Worm (Caenorhabditis elegans) whole organism, L4 larva: ENCODE measurements around the gene del-9.

Experiments used
- F49E8.2 ChIP-seq: sonication (generic microtip); optimal IDR thresholded peaks from 2 replicates; lab custom pipeline; 2016; ENCODE audit warnings: missing compliant biosample characterization, mild to moderate bottlenecking, missing genetic modification characterization, borderline replicate concordance
- Y75B8A.6 ChIP-seq: fragments of 200-800 bp; sonication (Bioruptor generic); IDR thresholded peaks from 2 replicates; pipeline ENCODE4 v1.3.6; 2022; ENCODE audit warnings: missing genetic modification reagents, missing genetic modification characterization, missing compliant biosample characterization
- attf-4 ChIP-seq: sonication (generic microtip); optimal IDR thresholded peaks from 3 replicates; lab custom pipeline; 2017; ENCODE audit warnings: missing biosample characterization, missing genetic modification characterization
- ceh-32 ChIP-seq: sonication (generic microtip); optimal IDR thresholded peaks from 2 replicates; lab custom pipeline; 2016; ENCODE audit warnings: mild to moderate bottlenecking, missing genetic modification characterization, missing compliant biosample characterization; ENCODE audit not compliant: poor library complexity
- ctbp-1 ChIP-seq: fragments of 200-800 bp; sonication (Bioruptor generic); IDR thresholded peaks from 2 replicates; pipeline ENCODE4 v1.3.6; 2022; ENCODE audit warnings: missing genetic modification reagents, missing genetic modification characterization, missing compliant biosample characterization
- daf-16 ChIP-seq, 3 experiments: sonication (generic microtip); optimal IDR thresholded peaks; 2 replicates each; lab custom pipeline; 2016 to 2017; ENCODE audit warnings: missing genetic modification characterization in 3 of 3, missing genetic modification reagents in 3 of 3, mild to moderate bottlenecking in 2 of 3, missing compliant biosample characterization in 2 of 3, missing biosample characterization in 1 of 3, moderate library complexity in 1 of 3
- dmd-6 ChIP-seq: fragments of 200-800 bp; sonication (Bioruptor generic); IDR thresholded peaks from 2 replicates; pipeline ENCODE4 v1.3.6; 2022; ENCODE audit warnings: missing genetic modification reagents, missing genetic modification characterization, missing compliant biosample characterization
- dmd-8 ChIP-seq: fragments of 200-800 bp; sonication (Bioruptor generic); IDR thresholded peaks from 2 replicates; pipeline ENCODE4 v1.3.6; 2022; ENCODE audit warnings: missing genetic modification characterization, missing compliant biosample characterization
- dve-1 ChIP-seq: sonication (generic microtip); optimal IDR thresholded peaks from 2 replicates; lab custom pipeline; 2017; ENCODE audit warnings: antibody characterized with exemption, mild to moderate bottlenecking, missing genetic modification characterization, missing compliant biosample characterization; ENCODE audit not compliant: insufficient read depth
- fkh-10 ChIP-seq: fragments of 150-350 bp; optimal IDR thresholded peaks from 2 replicates; lab custom pipeline; 2014; ENCODE audit warnings: missing biosample characterization, missing genetic modification reagents, missing genetic modification characterization
- fos-1 ChIP-seq: fragments of 150-350 bp; optimal IDR thresholded peaks from 2 replicates; lab custom pipeline; 2014; ENCODE audit warnings: missing biosample characterization, missing genetic modification characterization
- hlh-11 ChIP-seq: fragments of 200-800 bp; sonication (Bioruptor generic); optimal IDR thresholded peaks from 2 replicates; lab custom pipeline; 2018; ENCODE audit warnings: mild to moderate bottlenecking, missing genetic modification characterization, missing compliant biosample characterization
- lin-13 ChIP-seq: fragments of 150-350 bp; optimal IDR thresholded peaks from 2 replicates; lab custom pipeline; 2014; ENCODE audit warnings: missing biosample characterization, missing genetic modification reagents, missing genetic modification characterization
- lin-15B ChIP-seq: fragments of 150-350 bp; sonication (generic microtip); optimal IDR thresholded peaks from 3 replicates; lab custom pipeline; 2014; ENCODE audit warnings: missing biosample characterization, missing genetic modification characterization
- lin-38 ChIP-seq: fragments of 200-800 bp; sonication (Bioruptor generic); IDR thresholded peaks from 2 replicates; pipeline ENCODE4 v1.3.6; 2022; ENCODE audit warnings: missing genetic modification reagents, missing genetic modification characterization, missing compliant biosample characterization
- lin-39 ChIP-seq: fragments of 150-350 bp; optimal IDR thresholded peaks from 2 replicates; lab custom pipeline; 2014; ENCODE audit warnings: missing biosample characterization, missing genetic modification reagents, missing genetic modification characterization
- madf-9 ChIP-seq: fragments of 200-800 bp; sonication (Bioruptor generic); conservative IDR thresholded peaks from 2 replicates; pipeline ENCODE4 v1.3.6; 2022; ENCODE audit warnings: missing genetic modification reagents, missing genetic modification characterization, missing compliant biosample characterization
- mdt-29 ChIP-seq: fragments of 200-800 bp; sonication (Bioruptor generic); IDR thresholded peaks from 2 replicates; pipeline ENCODE4 v1.3.6; 2022; ENCODE audit warnings: missing genetic modification reagents, missing genetic modification characterization, missing compliant biosample characterization
- mes-2 ChIP-seq: sonication (generic microtip); optimal IDR thresholded peaks from 2 replicates; lab custom pipeline; 2016; ENCODE audit warnings: missing genotype, mild to moderate bottlenecking, missing genetic modification characterization, missing compliant biosample characterization; ENCODE audit not compliant: poor library complexity, severe bottlenecking
- nhr-10 ChIP-seq: fragments of 150-350 bp; optimal IDR thresholded peaks from 2 replicates; lab custom pipeline; 2014; ENCODE audit warnings: missing biosample characterization, missing genetic modification characterization
- nhr-102 ChIP-seq: sonication (generic microtip); optimal IDR thresholded peaks from 2 replicates; lab custom pipeline; 2016; ENCODE audit warnings: mild to moderate bottlenecking, missing genetic modification characterization, moderate library complexity, missing compliant biosample characterization
- nhr-237 ChIP-seq: sonication (generic microtip); optimal IDR thresholded peaks from 2 replicates; lab custom pipeline; 2017; ENCODE audit warnings: missing biosample characterization, missing genetic modification characterization
- nhr-25 ChIP-seq: sonication (generic microtip); optimal IDR thresholded peaks from 2 replicates; lab custom pipeline; 2017; ENCODE audit warnings: missing genetic modification characterization, mild to moderate bottlenecking, missing compliant biosample characterization, antibody characterized with exemption, moderate library complexity, borderline replicate concordance; ENCODE audit not compliant: insufficient read depth
- nhr-28 ChIP-seq: fragments of 150-350 bp; optimal IDR thresholded peaks from 2 replicates; lab custom pipeline; 2014; ENCODE audit warnings: missing biosample characterization, missing genetic modification characterization
- nhr-41 ChIP-seq: fragments of 200-800 bp; sonication (Bioruptor generic); IDR thresholded peaks from 2 replicates; pipeline ENCODE4 v1.3.6; 2022; ENCODE audit warnings: missing genetic modification reagents, missing genetic modification characterization, missing compliant biosample characterization
- nhr-42 ChIP-seq: fragments of 200-800 bp; sonication (Bioruptor generic); IDR thresholded peaks from 2 replicates; pipeline ENCODE4 v1.3.6; 2022; ENCODE audit warnings: missing genetic modification characterization, missing compliant biosample characterization
- nhr-76 ChIP-seq: fragments of 150-350 bp; optimal IDR thresholded peaks from 2 replicates; lab custom pipeline; 2014; ENCODE audit warnings: missing biosample characterization, missing genetic modification characterization
- pqm-1 ChIP-seq: sonication (generic microtip); optimal IDR thresholded peaks from 2 replicates; lab custom pipeline; 2017; ENCODE audit warnings: missing biosample characterization, missing genetic modification characterization
- rbr-2 ChIP-seq: sonication (generic microtip); optimal IDR thresholded peaks from 2 replicates; lab custom pipeline; 2016; ENCODE audit warnings: missing genotype, missing genetic modification characterization, missing compliant biosample characterization
- set-16 ChIP-seq: fragments of 200-800 bp; sonication (Bioruptor generic); IDR thresholded peaks from 2 replicates; pipeline ENCODE4 v1.3.6; 2022; ENCODE audit warnings: missing genetic modification reagents, missing genetic modification characterization, missing compliant biosample characterization
- skn-1 ChIP-seq: fragments of 150-350 bp; optimal IDR thresholded peaks from 2 replicates; lab custom pipeline; 2014; ENCODE audit warnings: missing biosample characterization, missing genetic modification characterization
- snpc-1.2 ChIP-seq: fragments of 200-800 bp; sonication (Bioruptor generic); IDR thresholded peaks from 2 replicates; pipeline ENCODE4 v1.3.6; 2022; ENCODE audit warnings: missing genetic modification reagents, missing genetic modification characterization, missing compliant biosample characterization
- unc-62 ChIP-seq, 3 experiments: fragments of 150-350 bp in 1 of 3; sonication (generic microtip); optimal IDR thresholded peaks in 2 of 3; peaks in 1 of 3; 1 replicate in 1 of 3; 2 replicates in 2 of 3; lab custom pipeline; 2014 to 2017; ENCODE audit warnings: missing biosample characterization in 3 of 3, missing genetic modification characterization in 3 of 3, missing genetic modification reagents in 3 of 3, missing genotype in 1 of 3
- zfp-3 ChIP-seq: fragments of 200-800 bp; sonication (Bioruptor generic); conservative IDR thresholded peaks from 2 replicates; pipeline ENCODE4 v1.3.6; 2022; ENCODE audit warnings: missing genetic modification reagents, missing genetic modification characterization, missing compliant biosample characterization
- zip-11 ChIP-seq: fragments of 200-800 bp; sonication (Bioruptor generic); IDR thresholded peaks from 2 replicates; pipeline ENCODE4 v1.3.6; 2022; ENCODE audit warnings: missing genetic modification characterization, missing compliant biosample characterization
- ztf-11 ChIP-seq: fragments of 150-350 bp; optimal IDR thresholded peaks from 2 replicates; lab custom pipeline; 2014; ENCODE audit warnings: missing biosample characterization, missing genetic modification characterization

Gene del-9

DNA sequence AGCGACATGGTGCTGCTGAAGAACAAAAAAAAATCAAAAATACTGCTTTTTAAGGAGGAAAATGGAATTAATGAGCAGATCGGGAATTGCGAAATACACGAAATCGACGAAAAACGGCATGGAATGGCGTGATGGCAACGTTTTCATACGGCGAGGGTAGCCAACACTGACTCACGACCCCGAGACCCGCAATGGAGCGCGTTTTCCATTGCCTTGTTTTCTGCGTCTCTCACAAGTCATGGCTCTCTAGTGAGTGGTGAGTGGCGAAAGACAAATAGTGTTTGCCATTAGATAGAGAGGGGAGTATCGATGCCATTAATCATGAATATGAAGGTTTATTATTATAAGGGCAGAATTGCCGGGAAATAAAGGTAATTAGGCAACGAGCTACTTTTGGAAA, 11.4 kb downstream of the del-9 start, which contains the start of gene C18B2.4 (continued):
- TF ChIP-seq ztf-11 (no peak), set-16 (GFP tag; lab: Robert Waterston, UW) (peak; percentile 28; the same call in 1 of the 2 replicates), zfp-3 (no peak), snpc-1.2 (GFP tag; lab: Robert Waterston, UW) (no peak), nhr-25 (tag; lab: Kevin White, UChicago) (peak; percentile 13), madf-9 (GFP tag; lab: Robert Waterston, UW) (0 out of 2 replicates have a peak, but pooled peaks have one; percentile 19), fos-1 (tag; lab: Kevin White, UChicago) (no peak), zip-11 (no peak), dmd-8 (GFP tag; lab: Robert Waterston, UW) (no peak), nhr-42 (GFP tag; lab: Robert Waterston, UW) (no peak), lin-15B (tag; lab: Kevin White, UChicago) (no peak), fkh-10 (GFP tag; lab: Kevin White, UChicago) (no peak), nhr-237 (tag; lab: Kevin White, UChicago) (no peak), mes-2 (tag; lab: Kevin White, UChicago) (peak; percentile 68), daf-16 (GFP tag; optimal IDR thresholded peaks at IDR 0.05; lab: Kevin White, UChicago) (no peak), daf-16 (tag; optimal IDR thresholded peaks at IDR 0.05; lab: Kevin White, UChicago) (peak; percentile 79), ctbp-1 (peak; percentile 65; the same call in 1 of the 2 replicates), rbr-2 (peak; percentile 67), nhr-10 (tag; lab: Kevin White, UChicago) (no peak), nhr-41 (no peak), Y75B8A.6 (GFP tag; lab: Robert Waterston, UW) (no peak), ceh-32 (no peak)
- TF ChIP-seq, all 104 proteins: peak for 37

DNA sequence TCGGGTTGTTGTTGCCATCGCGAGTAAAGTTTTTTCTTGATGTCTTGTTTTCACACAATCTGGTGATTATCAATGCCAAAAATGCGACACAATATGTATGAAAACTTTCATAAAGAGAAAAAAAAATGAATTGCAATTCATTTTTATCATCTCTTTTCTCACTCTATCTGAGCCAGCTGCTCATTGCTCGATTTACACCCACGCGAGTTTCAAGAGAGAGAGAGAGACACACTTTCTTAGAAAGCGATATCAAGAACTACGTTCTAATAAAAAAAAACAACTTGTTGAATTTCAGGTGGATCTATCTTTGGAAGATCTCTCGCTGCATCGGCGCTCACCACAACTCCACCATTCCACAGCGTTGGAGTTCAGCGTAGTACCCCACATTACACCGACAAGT, 14.5 kb downstream of the del-9 start:
- TF ChIP-seq nhr-76 (tag; lab: Kevin White, UChicago) (no peak), zip-11 (no peak), mdt-29 (GFP tag; lab: Robert Waterston, UW) (no peak), nhr-102 (tag; lab: Kevin White, UChicago) (no peak), nhr-28 (no peak), skn-1 (tag; lab: Kevin White, UChicago) (no peak), F49E8.2 (tag; lab: Kevin White, UChicago) (no peak)
- TF ChIP-seq, all 104 proteins: peak for 0

DNA sequence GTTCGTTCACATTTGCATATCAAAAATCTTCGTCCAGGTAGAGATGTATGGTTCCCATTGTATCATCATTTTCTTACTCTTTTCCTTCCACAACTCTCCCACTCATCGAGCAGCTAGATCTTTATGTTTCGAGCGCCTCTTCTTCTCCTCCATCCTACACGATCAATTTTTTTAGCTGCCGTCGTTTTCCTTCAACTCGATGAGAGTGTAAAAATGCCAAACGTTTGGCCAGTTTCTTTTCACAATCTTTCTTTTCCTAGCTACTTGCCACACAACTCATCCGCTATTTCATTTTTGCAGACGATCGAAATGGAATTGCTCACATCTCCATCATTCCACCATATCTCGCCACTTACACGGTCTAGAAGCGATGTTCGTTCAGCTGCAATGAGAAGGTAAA, 15.6 kb downstream of the del-9 start, which contains the start of gene C18B2.3:
TSS of gene C18B2.3 (plus strand) at position 301 of the 400 bp plus-strand sequence.
- TF ChIP-seq unc-62 (GFP tag; optimal IDR thresholded peaks at IDR 0.05 in 1 of 2; lab: Kevin White, UChicago) (peak in 1 of 2 experiments; percentile 87), unc-62 (tag; optimal IDR thresholded peaks at IDR 0.05; lab: Kevin White, UChicago) (no peak), lin-39 (tag; lab: Kevin White, UChicago) (no peak)

DNA sequence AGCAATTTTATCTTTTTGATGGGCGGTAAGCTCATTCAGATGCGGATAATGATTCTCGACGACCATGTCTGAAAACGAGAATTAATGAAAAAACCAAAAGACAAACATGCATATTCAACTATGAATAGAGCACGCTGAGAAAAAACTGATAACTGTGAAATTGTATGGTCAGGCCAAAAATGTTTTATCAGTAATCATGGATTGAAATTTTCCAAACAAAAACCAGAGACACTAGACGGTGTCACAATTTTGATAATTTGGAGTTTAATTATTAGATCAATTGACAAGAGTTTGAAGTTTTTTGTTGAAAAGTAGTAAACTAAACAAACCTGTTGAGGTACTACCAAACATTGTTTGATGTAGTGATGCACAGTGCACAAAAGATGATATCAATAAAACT, 16.7 kb downstream of the del-9 start, which contains the start of gene cgr-1:
TSS of gene cgr-1 (minus strand) at position 68 of the 400 bp plus-strand sequence.
- TF ChIP-seq daf-16 (GFP tag; optimal IDR thresholded peaks at IDR 0.05; lab: Kevin White, UChicago) (no peak), daf-16 (tag; optimal IDR thresholded peaks at IDR 0.05; lab: Kevin White, UChicago) (peak; percentile 80), dmd-6 (peak; percentile 13; the same call in 1 of the 2 replicates), hlh-11 (tag; lab: Kevin White, UChicago) (peak; percentile 47), dve-1 (tag; lab: Kevin White, UChicago) (peak; percentile 63), lin-38 (GFP tag; lab: Robert Waterston, UW) (no peak), nhr-28 (peak; percentile 57), pqm-1 (tag; lab: Kevin White, UChicago) (peak; percentile 46), attf-4 (tag; lab: Kevin White, UChicago) (no peak), lin-13 (GFP tag; lab: Kevin White, UChicago) (no peak)
